Fruit fly (Drosophila melanogaster) whole organism: ENCODE data around the gene msi.

Source experiments
- CG8478 ChIP-seq: fragments of >200 bp; optimal IDR thresholded peaks from 2 replicates; lab custom pipeline; 2018; ENCODE audit warnings: inconsistent platforms
- Dll ChIP-seq: fragments of >200 bp; optimal IDR thresholded peaks from 2 replicates; lab custom pipeline; 2017
- EcR ChIP-seq, 2 experiments: fragments of >200 bp; optimal IDR thresholded peaks; 2 replicates each; lab custom pipeline; 2017; ENCODE audit warnings: missing biosample characterization in 2 of 2, missing genetic modification characterization in 2 of 2, missing genetic modification reagents in 2 of 2
- pan ChIP-seq: fragments of >200 bp; optimal IDR thresholded peaks from 2 replicates; lab custom pipeline; 2017
- psq ChIP-seq: fragments of >200 bp; optimal IDR thresholded peaks from 2 replicates; lab custom pipeline; 2017
- usp ChIP-seq: fragments of >200 bp; optimal IDR thresholded peaks from 2 replicates; lab custom pipeline; 2017; ENCODE audit warnings: missing biosample characterization, missing genetic modification characterization, mixed read lengths

DNA sequence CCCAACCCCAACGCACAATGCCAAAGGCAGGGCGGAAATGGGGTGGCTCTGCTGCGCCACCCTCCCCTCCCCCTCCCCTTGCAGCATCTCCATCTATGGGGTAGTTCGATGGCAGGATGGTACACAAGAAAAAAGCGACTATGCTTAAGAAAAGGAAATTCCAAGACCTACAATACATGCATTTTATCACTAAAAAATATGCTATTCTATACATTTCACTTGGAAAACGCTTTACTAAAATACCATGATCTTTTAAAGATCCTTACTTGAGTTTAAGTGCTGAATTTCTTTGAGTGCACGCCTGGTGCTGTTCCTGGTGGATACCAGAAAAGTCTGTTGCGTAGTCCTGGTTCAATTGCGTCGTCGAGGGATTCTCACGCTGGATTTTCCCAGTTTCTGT, 115.2 kb downstream of the msi start:
- TF ChIP-seq psq (lab: Kevin White, UChicago) (no peak), Dll (no peak), usp (no peak), pan (no peak), CG8478 (no peak), EcR (GFP tag; optimal IDR thresholded peaks at IDR 0.05; lab: Kevin White, UChicago) (no peak)
